Fruit fly (Drosophila melanogaster) whole organism, pupa: Measurements from ENCODE around the gene CG11929.

Experiments
- CG10348 ChIP-seq: fragments of 200-800 bp; sonication (Bioruptor generic); IDR thresholded peaks from 2 replicates; pipeline ENCODE4 v1.3.6; 2022; ENCODE audit warnings: missing biosample characterization, missing genetic modification characterization
- CG12605 ChIP-seq: fragments of 200-800 bp; sonication (Bioruptor generic); IDR thresholded peaks from 2 replicates; pipeline ENCODE4 v1.3.6; 2022; ENCODE audit warnings: missing biosample characterization, missing genetic modification characterization
- CG13204 ChIP-seq: fragments of 200-800 bp; sonication (Bioruptor generic); optimal IDR thresholded peaks from 2 replicates; lab custom pipeline; 2018; ENCODE audit warnings: missing biosample characterization, mild to moderate bottlenecking, missing genetic modification characterization, moderate library complexity
- CG14655 ChIP-seq: fragments of 200-800 bp; sonication (Bioruptor generic); optimal IDR thresholded peaks from 3 replicates; lab custom pipeline; 2017; ENCODE audit warnings: mild to moderate bottlenecking, missing biosample characterization, missing genetic modification reagents, missing genetic modification characterization
- CG15710 ChIP-seq: fragments of 200-800 bp; sonication (Bioruptor generic); optimal IDR thresholded peaks from 2 replicates; lab custom pipeline; 2018; ENCODE audit warnings: missing biosample characterization, mild to moderate bottlenecking, missing genetic modification characterization, moderate library complexity
- CG17806 ChIP-seq: fragments of 200-800 bp; sonication (Bioruptor generic); optimal IDR thresholded peaks from 2 replicates; lab custom pipeline; 2018; ENCODE audit warnings: missing biosample characterization, mild to moderate bottlenecking, missing genetic modification characterization, moderate library complexity
- CG32121 ChIP-seq: fragments of 200-800 bp; sonication (Bioruptor generic); IDR thresholded peaks from 2 replicates; pipeline ENCODE4 v1.3.6; 2022; ENCODE audit warnings: missing biosample characterization, missing genetic modification characterization
- CG34367 ChIP-seq: fragments of 200-800 bp; sonication (Bioruptor generic); optimal IDR thresholded peaks from 2 replicates; lab custom pipeline; 2018; ENCODE audit warnings: missing biosample characterization, mild to moderate bottlenecking, missing genetic modification characterization
- CG4496 ChIP-seq: fragments of 200-800 bp; sonication (Bioruptor generic); IDR thresholded peaks from 3 replicates; pipeline ENCODE4 v1.3.6; 2022; ENCODE audit warnings: missing biosample characterization, missing genetic modification characterization
- CG8159 ChIP-seq: fragments of 200-800 bp; sonication (Bioruptor generic); optimal IDR thresholded peaks from 3 replicates; lab custom pipeline; 2018; ENCODE audit warnings: missing biosample characterization, mild to moderate bottlenecking, missing genetic modification characterization, moderate library complexity
- CG8301 ChIP-seq: fragments of 200-800 bp; sonication (Bioruptor generic); optimal IDR thresholded peaks from 2 replicates; lab custom pipeline; 2018; ENCODE audit warnings: missing biosample characterization, mild to moderate bottlenecking, missing genetic modification characterization
- CG9948 ChIP-seq: fragments of 200-800 bp; sonication (Bioruptor generic); optimal IDR thresholded peaks from 2 replicates; lab custom pipeline; 2018; ENCODE audit warnings: missing biosample characterization, mild to moderate bottlenecking, missing genetic modification characterization, moderate library complexity
- D1 ChIP-seq: fragments of 200-800 bp; sonication (Bioruptor generic); optimal IDR thresholded peaks from 2 replicates; lab custom pipeline; 2018; ENCODE audit warnings: missing biosample characterization, mild to moderate bottlenecking, missing genetic modification characterization, moderate library complexity
- EcR ChIP-seq: fragments of 200-800 bp; sonication (Bioruptor generic); optimal IDR thresholded peaks from 3 replicates; lab custom pipeline; 2019; ENCODE audit warnings: missing biosample characterization, missing genetic modification characterization, mild to moderate bottlenecking, moderate library complexity, missing genetic modification reagents
- Ets98B ChIP-seq: fragments of 200-800 bp; sonication (Bioruptor generic); IDR thresholded peaks from 2 replicates; pipeline ENCODE4 v1.3.6; 2022; ENCODE audit warnings: missing biosample characterization, missing genetic modification characterization
- Pif1A ChIP-seq: fragments of 200-800 bp; sonication (Bioruptor generic); optimal IDR thresholded peaks from 3 replicates; lab custom pipeline; 2016; ENCODE audit warnings: missing biosample characterization, missing genetic modification characterization
- Pif1B ChIP-seq: fragments of 200-800 bp; sonication (Bioruptor generic); optimal IDR thresholded peaks from 3 replicates; lab custom pipeline; 2016; ENCODE audit warnings: missing biosample characterization, missing genetic modification characterization
- Snoo ChIP-seq: fragments of 200-800 bp; sonication (Bioruptor generic); optimal IDR thresholded peaks from 3 replicates; lab custom pipeline; 2017; ENCODE audit warnings: missing biosample characterization, mild to moderate bottlenecking, missing genetic modification characterization, inconsistent platforms
- fd96Ca ChIP-seq: fragments of 200-800 bp; sonication (Bioruptor generic); IDR thresholded peaks from 3 replicates; pipeline ENCODE4 v1.3.6; 2022; ENCODE audit warnings: missing biosample characterization, missing genetic modification characterization
- gl ChIP-seq: fragments of 200-800 bp; sonication (Bioruptor generic); optimal IDR thresholded peaks from 2 replicates; lab custom pipeline; 2018; ENCODE audit warnings: missing biosample characterization, mild to moderate bottlenecking, missing genetic modification characterization
- rn ChIP-seq: fragments of 200-800 bp; sonication (Bioruptor generic); IDR thresholded peaks from 2 replicates; pipeline ENCODE4 v1.3.6; 2022; ENCODE audit warnings: missing biosample characterization, missing genetic modification characterization

Gene CG11929

dm6 chr2L:4701385-4701784 is 18.9 kb downstream of the CG11929 start, which contains the start of gene Taf12L:
TSS of gene Taf12L (minus strand) at chr2L:4701485.
- TF ChIP-seq CG17806 (tag; lab: Kevin White, UChicago) (no peak), CG15710 (no peak)

DNA sequence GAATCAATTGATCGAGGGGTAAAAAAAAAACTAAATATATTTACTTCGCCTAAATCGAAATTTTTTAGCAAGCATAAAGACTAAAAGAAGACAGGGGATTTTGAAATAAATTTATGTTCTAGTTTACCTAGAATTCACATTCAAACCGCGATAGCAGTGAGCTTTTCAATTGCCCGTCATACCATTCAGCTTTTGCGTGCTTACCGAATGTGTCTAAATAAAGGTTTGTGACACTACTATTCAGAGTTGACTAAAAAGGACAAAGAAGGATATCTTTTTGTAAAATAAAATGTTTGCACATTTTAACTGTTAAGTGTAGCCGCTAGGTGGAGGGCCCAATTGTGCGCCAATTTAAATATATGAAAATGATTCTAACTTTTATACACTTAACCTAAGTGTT is 43.5 kb downstream of the CG11929 start:
- TF ChIP-seq CG13204: no peak
- no peak for TF ChIP-seq CG32121 (GFP tag; lab: Robert Waterston, UW)
- TF ChIP-seq Pif1B (GFP tag; lab: Kevin White, UChicago): no peak
- TF ChIP-seq CG10348 (GFP tag; lab: Robert Waterston, UW): no peak
- TF ChIP-seq CG15710: no peak
- TF ChIP-seq gl (tag; lab: Kevin White, UChicago): no peak
- TF ChIP-seq CG8301 (tag; lab: Kevin White, UChicago): no peak
- no peak for TF ChIP-seq CG14655
- no peak for TF ChIP-seq D1
- TF ChIP-seq CG12605: no peak
- no peak for TF ChIP-seq CG17806 (tag; lab: Kevin White, UChicago)
- TF ChIP-seq CG8159 (tag; lab: Kevin White, UChicago): no peak
- TF ChIP-seq fd96Ca (GFP tag; lab: Robert Waterston, UW): no peak
- no peak for TF ChIP-seq Pif1A (GFP tag; lab: Kevin White, UChicago)
- no peak for TF ChIP-seq EcR (GFP tag; lab: Kevin White, UChicago)
- no peak for TF ChIP-seq rn (GFP tag; lab: Robert Waterston, UW)
- no peak for TF ChIP-seq CG9948
- TF ChIP-seq Ets98B (GFP tag; lab: Robert Waterston, UW): no peak
- TF ChIP-seq CG4496 (GFP tag; lab: Robert Waterston, UW): no peak
- no peak for TF ChIP-seq Snoo
- TF ChIP-seq, all 21 proteins: peak for 0

DNA sequence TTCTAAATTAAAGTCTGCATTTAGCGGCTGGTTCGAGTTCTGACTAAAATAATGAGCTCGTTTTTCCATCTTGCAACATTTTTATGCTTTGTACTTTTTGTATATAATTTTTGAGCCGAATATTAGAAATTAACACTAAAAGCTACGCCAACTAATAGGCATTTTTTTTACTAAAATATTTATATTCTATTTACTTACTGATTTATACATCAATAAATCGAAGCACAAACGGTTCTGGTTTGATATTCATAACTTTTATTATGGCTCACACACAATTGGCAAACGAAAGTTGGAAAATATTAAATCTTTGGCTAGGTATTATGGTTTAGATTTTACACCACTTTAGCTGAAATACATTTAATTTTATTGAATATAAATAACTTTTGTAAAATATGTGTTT is 51.9 kb downstream of the CG11929 start, which contains the start of gene CG15631:
Gene CG15631, minus strand, starts transcription at position 101 of the 400 bp plus-strand sequence.
- TF ChIP-seq CG32121 (GFP tag; lab: Robert Waterston, UW): no peak
- no peak for TF ChIP-seq Pif1A (GFP tag; lab: Kevin White, UChicago)
- TF ChIP-seq D1: no peak
- TF ChIP-seq fd96Ca (GFP tag; lab: Robert Waterston, UW): no peak
- no peak for TF ChIP-seq CG4496 (GFP tag; lab: Robert Waterston, UW)
- TF ChIP-seq CG12605: no peak
- no peak for TF ChIP-seq CG13204
- no peak for TF ChIP-seq CG9948
- TF ChIP-seq CG15710: no peak
- no peak for TF ChIP-seq gl (tag; lab: Kevin White, UChicago)
- TF ChIP-seq EcR (GFP tag; lab: Kevin White, UChicago): no peak
- TF ChIP-seq CG8301 (tag; lab: Kevin White, UChicago): no peak
- no peak for TF ChIP-seq rn (GFP tag; lab: Robert Waterston, UW)
- no peak for TF ChIP-seq CG17806 (tag; lab: Kevin White, UChicago)
- no peak for TF ChIP-seq CG34367 (tag; lab: Kevin White, UChicago)
- no peak for TF ChIP-seq CG10348 (GFP tag; lab: Robert Waterston, UW)
- TF ChIP-seq Pif1B (GFP tag; lab: Kevin White, UChicago): no peak
- TF ChIP-seq CG8159 (tag; lab: Kevin White, UChicago): no peak
